Worm (Caenorhabditis elegans): ENCODE measurements around the gene srw-101.

srw-101 gene

DNA sequence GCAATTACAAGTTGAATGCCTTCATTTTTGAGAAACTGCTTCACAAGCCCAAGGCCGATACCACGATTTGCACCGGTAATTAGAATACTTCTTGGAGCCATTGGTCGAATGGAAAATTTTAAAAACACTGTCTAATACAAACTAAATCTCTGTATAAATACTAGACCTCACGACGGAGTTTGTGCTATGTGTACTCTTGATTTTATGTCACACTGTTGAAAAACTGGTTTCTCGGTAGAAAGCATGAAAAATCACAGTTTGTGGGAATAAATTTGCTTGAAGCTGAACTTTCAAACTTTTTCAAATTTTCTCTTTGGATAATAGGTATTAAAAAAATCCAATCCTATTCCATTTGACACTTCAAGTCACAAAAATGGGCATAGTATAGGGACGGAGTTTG lies 33.5 kb downstream of the srw-101 start, which contains the start of gene ZK697.14:
ZK697.14 (minus strand) TSS at position 101 of the 400 bp plus-strand sequence.
- no peak for TF ChIP-seq tbx-37 (GFP tag; conservative IDR thresholded peaks at IDR 0.05)
- TF ChIP-seq F13C5.2 (tag; optimal IDR thresholded peaks at IDR 0.05): no peak
- TF ChIP-seq hmg-4 (GFP tag; optimal IDR thresholded peaks at IDR 0.05): no peak
- no peak for TF ChIP-seq hmbx-1 (tag; optimal IDR thresholded peaks at IDR 0.05)
- TF ChIP-seq ama-1 (optimal IDR thresholded peaks at IDR 0.05): no peak
- TF ChIP-seq scrt-1 (GFP tag; IDR thresholded peaks at IDR 0.05): no peak
- TF ChIP-seq B0310.2 (tag; optimal IDR thresholded peaks at IDR 0.05): no peak
- no peak for TF ChIP-seq sea-1 (GFP tag; conservative IDR thresholded peaks at IDR 0.05)
- TF ChIP-seq ceh-13 (GFP tag; optimal IDR thresholded peaks at IDR 0.05): no peak
- no peak for TF ChIP-seq tbx-11 (GFP tag; IDR thresholded peaks at IDR 0.05)
- TF ChIP-seq pes-1 (GFP tag; IDR thresholded peaks at IDR 0.05): no peak
- no peak for TF ChIP-seq aly-1 (tag; optimal IDR thresholded peaks at IDR 0.05)
- TF ChIP-seq ceh-36 (tag; optimal IDR thresholded peaks at IDR 0.05): no peak

DNA sequence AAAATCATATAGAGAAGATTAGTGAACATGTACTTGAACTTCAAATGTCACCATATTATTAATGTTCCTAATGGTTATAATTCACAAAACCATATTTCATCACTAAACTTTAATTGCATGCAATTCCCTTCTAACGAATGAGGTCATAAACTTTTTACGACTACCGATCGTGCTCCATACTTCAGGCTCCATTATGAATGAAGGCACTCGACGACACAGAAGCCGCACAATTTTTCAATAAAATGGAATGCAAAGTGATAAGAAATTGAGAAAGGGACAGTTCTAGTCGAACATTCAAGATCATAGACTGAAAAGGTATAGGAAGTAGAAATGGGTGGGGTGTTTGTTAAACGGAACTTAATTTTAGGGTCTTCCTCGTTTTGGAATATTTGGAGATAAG lies 34.0 kb downstream of the srw-101 start:
- TF ChIP-seq scrt-1 (GFP tag; IDR thresholded peaks at IDR 0.05) (no peak), sea-1 (GFP tag; conservative IDR thresholded peaks at IDR 0.05) (no peak), aly-1 (tag; optimal IDR thresholded peaks at IDR 0.05) (no peak), ama-1 (optimal IDR thresholded peaks at IDR 0.05) (no peak), tbx-37 (GFP tag; conservative IDR thresholded peaks at IDR 0.05) (no peak), ets-7 (tag; optimal IDR thresholded peaks at IDR 0.05) (no peak), ceh-36 (tag; optimal IDR thresholded peaks at IDR 0.05) (no peak), hmg-4 (GFP tag; optimal IDR thresholded peaks at IDR 0.05) (no peak), ceh-13 (GFP tag; optimal IDR thresholded peaks at IDR 0.05) (no peak), pes-1 (GFP tag; IDR thresholded peaks at IDR 0.05) (no peak)

DNA sequence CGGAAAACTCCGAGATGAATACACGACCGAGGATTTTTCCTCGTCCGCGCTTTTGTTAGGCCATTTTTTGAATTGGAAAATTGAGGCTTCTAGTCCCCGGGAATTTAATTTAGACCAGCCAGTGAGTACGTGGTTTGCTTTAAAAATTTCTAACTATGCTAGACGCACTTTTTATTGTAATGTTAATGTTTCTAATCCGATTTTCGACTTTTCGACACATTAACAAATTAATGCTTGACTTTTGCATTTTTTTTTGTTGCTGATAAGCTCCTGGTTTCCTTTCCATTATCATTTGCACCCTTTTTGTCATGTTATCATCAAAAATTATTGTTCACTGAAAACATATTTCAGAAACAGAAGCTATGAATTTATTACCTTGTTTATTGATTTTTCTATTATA lies 34.8 kb downstream of the srw-101 start, which contains the start of gene clec-204:
clec-204 (plus strand) TSS at position 301 of the 400 bp plus-strand sequence.
- TF ChIP-seq tra-4 (tag; optimal IDR thresholded peaks at IDR 0.05) (no peak), ceh-13 (GFP tag; optimal IDR thresholded peaks at IDR 0.05) (no peak), F13C5.2 (tag; optimal IDR thresholded peaks at IDR 0.05) (no peak), sea-1 (GFP tag; conservative IDR thresholded peaks at IDR 0.05) (no peak), scrt-1 (GFP tag; IDR thresholded peaks at IDR 0.05) (no peak), hnd-1 (tag; optimal IDR thresholded peaks at IDR 0.05) (no peak), ceh-36 (tag; optimal IDR thresholded peaks at IDR 0.05) (no peak), tbx-11 (GFP tag; IDR thresholded peaks at IDR 0.05) (no peak), flt-1 (GFP tag; IDR thresholded peaks at IDR 0.05) (no peak), aly-1 (tag; optimal IDR thresholded peaks at IDR 0.05) (no peak), pes-1 (GFP tag; IDR thresholded peaks at IDR 0.05) (no peak)

DNA sequence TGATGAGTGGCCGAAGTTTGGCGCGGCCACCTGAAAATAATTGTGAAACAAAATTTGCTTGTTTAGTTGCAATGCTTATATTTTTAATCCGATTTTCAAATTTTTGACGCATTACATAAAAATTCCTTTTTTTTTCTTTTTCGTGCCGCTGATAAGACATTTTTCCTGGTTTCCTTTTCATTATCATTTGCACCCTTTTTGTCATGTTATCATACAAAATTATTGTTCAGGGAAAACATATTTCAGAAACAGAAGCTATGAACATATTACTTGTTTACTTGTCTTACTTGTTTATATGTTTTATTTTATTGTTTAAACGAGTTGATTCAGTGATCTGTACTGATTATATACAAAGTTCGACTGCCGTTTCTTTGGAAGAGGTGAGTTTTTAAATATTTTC lies 38.6 kb downstream of the srw-101 start, which contains the start of gene clec-205:
clec-205 (plus strand) TSS at position 212 of the 400 bp plus-strand sequence.
- TF ChIP-seq ama-1 (optimal IDR thresholded peaks at IDR 0.05): no peak
- no peak for TF ChIP-seq ceh-13 (GFP tag; optimal IDR thresholded peaks at IDR 0.05)
- no peak for TF ChIP-seq ets-7 (tag; optimal IDR thresholded peaks at IDR 0.05)
- no peak for TF ChIP-seq B0310.2 (tag; optimal IDR thresholded peaks at IDR 0.05)
- no peak for TF ChIP-seq tbx-11 (GFP tag; IDR thresholded peaks at IDR 0.05)
- no peak for TF ChIP-seq flt-1 (GFP tag; IDR thresholded peaks at IDR 0.05)
- TF ChIP-seq F13C5.2 (tag; optimal IDR thresholded peaks at IDR 0.05): no peak
- TF ChIP-seq ceh-36 (tag; optimal IDR thresholded peaks at IDR 0.05): no peak
- TF ChIP-seq hmg-4 (GFP tag; optimal IDR thresholded peaks at IDR 0.05): no peak
- no peak for TF ChIP-seq sea-1 (GFP tag; conservative IDR thresholded peaks at IDR 0.05)
- no peak for TF ChIP-seq aly-1 (tag; optimal IDR thresholded peaks at IDR 0.05)
- TF ChIP-seq hmbx-1 (tag; optimal IDR thresholded peaks at IDR 0.05): no peak
- TF ChIP-seq pes-1 (GFP tag; IDR thresholded peaks at IDR 0.05): no peak
- TF ChIP-seq hnd-1 (tag; optimal IDR thresholded peaks at IDR 0.05): no peak
- no peak for TF ChIP-seq tbx-37 (GFP tag; conservative IDR thresholded peaks at IDR 0.05)
- no peak for TF ChIP-seq scrt-1 (GFP tag; IDR thresholded peaks at IDR 0.05)
- no peak for TF ChIP-seq tra-4 (tag; optimal IDR thresholded peaks at IDR 0.05)

DNA sequence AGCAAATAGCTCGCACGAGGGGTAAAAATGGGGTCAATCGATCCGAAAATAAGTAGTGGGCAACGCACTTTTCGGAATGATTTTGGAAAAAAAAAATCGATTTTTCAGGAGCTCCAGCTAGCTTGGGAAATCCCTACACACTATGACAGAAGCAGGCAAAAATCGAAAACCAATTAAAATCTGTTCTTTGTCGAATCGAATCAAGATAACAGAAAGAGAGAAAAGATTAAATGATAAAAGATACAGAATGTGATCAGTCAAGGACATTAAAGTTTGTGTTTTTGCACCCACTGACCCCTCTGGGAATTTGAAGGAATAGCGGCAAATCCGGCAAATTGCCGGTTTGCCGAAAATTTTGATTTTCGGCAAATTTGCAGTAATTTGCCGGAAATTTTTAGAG lies 45.4 kb downstream of the srw-101 start:
- TF ChIP-seq ceh-36 (tag; optimal IDR thresholded peaks at IDR 0.05) (no peak), tbx-11 (GFP tag; IDR thresholded peaks at IDR 0.05) (no peak), ceh-13 (GFP tag; optimal IDR thresholded peaks at IDR 0.05) (no peak), B0310.2 (tag; optimal IDR thresholded peaks at IDR 0.05) (no peak), hmbx-1 (tag; optimal IDR thresholded peaks at IDR 0.05) (no peak), aly-1 (tag; optimal IDR thresholded peaks at IDR 0.05) (no peak), tra-4 (tag; optimal IDR thresholded peaks at IDR 0.05) (no peak), ets-7 (tag; optimal IDR thresholded peaks at IDR 0.05) (no peak), sea-1 (GFP tag; conservative IDR thresholded peaks at IDR 0.05) (no peak), ama-1 (optimal IDR thresholded peaks at IDR 0.05) (no peak), scrt-1 (GFP tag; IDR thresholded peaks at IDR 0.05) (no peak), tbx-37 (GFP tag; conservative IDR thresholded peaks at IDR 0.05) (no peak), F13C5.2 (tag; optimal IDR thresholded peaks at IDR 0.05) (no peak), flt-1 (GFP tag; IDR thresholded peaks at IDR 0.05) (no peak), hmg-4 (GFP tag; optimal IDR thresholded peaks at IDR 0.05) (no peak)

DNA sequence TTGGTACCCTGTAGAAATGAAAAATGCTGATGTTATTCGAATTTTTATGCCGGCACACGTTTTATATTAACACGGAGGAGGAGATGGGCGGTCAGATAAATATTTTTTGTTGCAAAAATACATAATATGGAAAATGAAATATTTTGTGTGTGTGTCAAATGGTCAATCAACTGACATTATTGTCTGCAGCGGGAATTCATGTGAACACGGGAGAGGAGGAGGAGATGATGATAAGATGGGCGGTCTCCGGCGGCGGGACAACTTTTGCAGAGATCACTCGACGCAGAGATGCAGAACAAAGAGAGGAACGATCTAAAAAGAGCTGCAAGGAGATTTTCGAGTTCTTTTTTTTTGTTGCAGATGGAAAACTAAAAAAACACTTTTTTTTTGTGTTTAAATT lies 49.7 kb downstream of the srw-101 start, which contains the start of gene dhs-13:
dhs-13 (minus strand) TSS at position 8 of the 400 bp plus-strand sequence.
- TF ChIP-seq aly-1 (tag; optimal IDR thresholded peaks at IDR 0.05) (no peak), ets-7 (tag; optimal IDR thresholded peaks at IDR 0.05) (no peak), tra-4 (tag; optimal IDR thresholded peaks at IDR 0.05) (no peak), B0310.2 (tag; optimal IDR thresholded peaks at IDR 0.05) (no peak), scrt-1 (GFP tag; IDR thresholded peaks at IDR 0.05) (no peak), ceh-36 (tag; optimal IDR thresholded peaks at IDR 0.05) (no peak), tbx-37 (GFP tag; conservative IDR thresholded peaks at IDR 0.05) (no peak), tbx-11 (GFP tag; IDR thresholded peaks at IDR 0.05) (no peak), hmg-4 (GFP tag; optimal IDR thresholded peaks at IDR 0.05) (no peak), sea-1 (GFP tag; conservative IDR thresholded peaks at IDR 0.05) (no peak; the same call in 1 of the 2 replicates), ceh-13 (GFP tag; optimal IDR thresholded peaks at IDR 0.05) (no peak), hnd-1 (tag; optimal IDR thresholded peaks at IDR 0.05) (no peak), pes-1 (GFP tag; IDR thresholded peaks at IDR 0.05) (no peak)

DNA sequence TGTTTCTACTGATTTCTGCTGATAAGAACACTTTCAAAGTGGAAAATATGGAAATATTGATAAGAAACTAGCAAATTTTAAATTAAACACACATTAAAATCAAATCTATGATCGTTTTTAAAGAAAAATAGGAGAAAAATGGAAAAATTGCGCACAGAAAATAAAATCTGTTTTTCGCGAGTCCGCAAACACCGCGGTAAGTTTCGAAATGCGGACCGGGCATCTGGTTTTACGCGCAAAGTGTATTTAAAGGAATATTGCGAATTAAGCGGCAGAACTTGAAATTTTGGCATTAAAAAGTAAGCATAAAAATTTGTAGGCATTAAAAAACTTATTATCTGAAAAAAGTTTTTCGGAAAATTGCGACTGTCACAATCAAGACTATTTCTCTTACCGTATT lies 51.1 kb downstream of the srw-101 start:
- TF ChIP-seq F13C5.2 (tag; optimal IDR thresholded peaks at IDR 0.05) (peak; percentile 11), tra-4 (tag; optimal IDR thresholded peaks at IDR 0.05) (no peak)

All from whole organism, early embryonic.